Worm (Caenorhabditis elegans) whole organism, early embryonic: ENCODE data around the gene srh-288.

Experiments
- B0310.2 ChIP-seq: sonication (generic microtip); optimal IDR thresholded peaks from 2 replicates; lab custom pipeline; 2016; ENCODE audit warnings: mild to moderate bottlenecking, missing genetic modification characterization, missing compliant biosample characterization
- F13C5.2 ChIP-seq: sonication (generic microtip); optimal IDR thresholded peaks from 2 replicates; lab custom pipeline; 2017; ENCODE audit warnings: mild to moderate bottlenecking, missing genetic modification characterization, inconsistent platforms, missing compliant biosample characterization
- aly-1 ChIP-seq: sonication (generic microtip); optimal IDR thresholded peaks from 2 replicates; lab custom pipeline; 2016; ENCODE audit warnings: missing genetic modification characterization, missing compliant biosample characterization
- ama-1 ChIP-seq: fragments of 150-350 bp; optimal IDR thresholded peaks from 2 replicates; lab custom pipeline; 2014
- ceh-13 ChIP-seq: fragments of 200-800 bp; sonication (Bioruptor generic); optimal IDR thresholded peaks from 2 replicates; lab custom pipeline; 2018; ENCODE audit warnings: mild to moderate bottlenecking, missing genetic modification characterization, missing compliant biosample characterization
- ceh-36 ChIP-seq: sonication (generic microtip); optimal IDR thresholded peaks from 2 replicates; lab custom pipeline; 2016; ENCODE audit warnings: missing genetic modification characterization, inconsistent platforms, missing compliant biosample characterization
- ets-7 ChIP-seq: sonication (generic microtip); optimal IDR thresholded peaks from 2 replicates; lab custom pipeline; 2016; ENCODE audit warnings: missing genotype, missing genetic modification characterization, missing compliant biosample characterization
- flt-1 ChIP-seq: fragments of 200-800 bp; sonication (Bioruptor generic); IDR thresholded peaks from 2 replicates; pipeline ENCODE4 v1.3.6; 2022; ENCODE audit warnings: missing genetic modification characterization, missing compliant biosample characterization
- hmbx-1 ChIP-seq: sonication (generic microtip); optimal IDR thresholded peaks from 2 replicates; lab custom pipeline; 2016; ENCODE audit warnings: mild to moderate bottlenecking, missing genetic modification characterization, missing compliant biosample characterization
- hmg-4 ChIP-seq: fragments of 200-800 bp; sonication (Bioruptor generic); optimal IDR thresholded peaks from 2 replicates; lab custom pipeline; 2018; ENCODE audit warnings: mild to moderate bottlenecking, missing genetic modification characterization, missing compliant biosample characterization
- hnd-1 ChIP-seq: sonication (generic microtip); optimal IDR thresholded peaks from 2 replicates; lab custom pipeline; 2016; ENCODE audit warnings: missing genetic modification characterization, missing compliant biosample characterization
- pes-1 ChIP-seq: fragments of 200-800 bp; sonication (Bioruptor generic); IDR thresholded peaks from 2 replicates; pipeline ENCODE4 v1.3.6; 2022; ENCODE audit warnings: missing genetic modification reagents, missing genetic modification characterization, missing compliant biosample characterization
- scrt-1 ChIP-seq: fragments of 200-800 bp; sonication (Bioruptor generic); IDR thresholded peaks from 2 replicates; pipeline ENCODE4 v1.3.6; 2022; ENCODE audit warnings: missing genetic modification characterization, missing compliant biosample characterization
- sea-1 ChIP-seq: fragments of 200-800 bp; sonication (Bioruptor generic); conservative IDR thresholded peaks from 2 replicates; pipeline ENCODE4 v1.3.6; 2022; ENCODE audit warnings: missing genetic modification characterization, missing compliant biosample characterization
- tbx-11 ChIP-seq: fragments of 200-800 bp; sonication (Bioruptor generic); IDR thresholded peaks from 2 replicates; pipeline ENCODE4 v1.3.6; 2022; ENCODE audit warnings: missing genetic modification characterization, missing compliant biosample characterization
- tbx-37 ChIP-seq: fragments of 200-800 bp; sonication (Bioruptor generic); conservative IDR thresholded peaks from 2 replicates; pipeline ENCODE4 v1.3.6; 2022; ENCODE audit warnings: missing genetic modification reagents, missing genetic modification characterization, missing compliant biosample characterization
- tra-4 ChIP-seq: sonication (generic microtip); optimal IDR thresholded peaks from 2 replicates; lab custom pipeline; 2017; ENCODE audit warnings: missing genetic modification characterization, missing compliant biosample characterization

srh-288 gene

ce11 chrV:17767768-17768167 lies 27.8 kb downstream of the srh-288 start:
- TF ChIP-seq ets-7 (tag; lab: Kevin White, UChicago): no peak
- no peak for TF ChIP-seq ama-1
- no peak for TF ChIP-seq F13C5.2 (tag; lab: Kevin White, UChicago)
- TF ChIP-seq hmbx-1 (tag; lab: Kevin White, UChicago): no peak
- no peak for TF ChIP-seq ceh-13 (GFP tag; lab: Kevin White, UChicago)
- no peak for TF ChIP-seq scrt-1 (GFP tag; lab: Robert Waterston, UW)
- TF ChIP-seq sea-1 (GFP tag; lab: Robert Waterston, UW): no peak
- TF ChIP-seq ceh-36 (tag; lab: Kevin White, UChicago): no peak
- TF ChIP-seq flt-1 (GFP tag; lab: Robert Waterston, UW): no peak
- TF ChIP-seq tra-4 (tag; lab: Kevin White, UChicago): no peak
- TF ChIP-seq hmg-4 (GFP tag; lab: Kevin White, UChicago): no peak
- TF ChIP-seq pes-1 (GFP tag; lab: Robert Waterston, UW): no peak

- no peak for TF ChIP-seq tbx-37
- TF ChIP-seq hmg-4 (GFP tag; lab: Kevin White, UChicago): no peak
- no peak for TF ChIP-seq ama-1
- TF ChIP-seq hnd-1 (tag; lab: Kevin White, UChicago): no peak
- TF ChIP-seq pes-1 (GFP tag; lab: Robert Waterston, UW): no peak
Observed at ce11 chrV:17767249-17767648, 28.3 kb downstream of the srh-288 start, which contains the start of gene srh-284. srh-284 (plus strand) TSS chrV:17767549.

ce11 chrV:17765077-17765476 lies 30.5 kb downstream of the srh-288 start, which contains the start of the genes C47A10.16 and srh-283:
C47A10.16 (minus strand) TSS chrV:17765177.
srh-283 (plus strand) TSS chrV:17765348.
- no peak for TF ChIP-seq tra-4 (tag; lab: Kevin White, UChicago)
- TF ChIP-seq hnd-1 (tag; lab: Kevin White, UChicago): no peak
- no peak for TF ChIP-seq tbx-37
- TF ChIP-seq sea-1 (GFP tag; lab: Robert Waterston, UW): no peak
- TF ChIP-seq flt-1 (GFP tag; lab: Robert Waterston, UW): no peak

- TF ChIP-seq aly-1 (no peak), hmbx-1 (tag; lab: Kevin White, UChicago) (no peak), scrt-1 (GFP tag; lab: Robert Waterston, UW) (no peak), tra-4 (tag; lab: Kevin White, UChicago) (no peak), hmg-4 (GFP tag; lab: Kevin White, UChicago) (no peak), tbx-11 (GFP tag; lab: Robert Waterston, UW) (no peak), ama-1 (no peak), F13C5.2 (tag; lab: Kevin White, UChicago) (no peak), hnd-1 (tag; lab: Kevin White, UChicago) (no peak), tbx-37 (no peak), ceh-36 (tag; lab: Kevin White, UChicago) (no peak), B0310.2 (no peak), sea-1 (GFP tag; lab: Robert Waterston, UW) (no peak), ets-7 (tag; lab: Kevin White, UChicago) (no peak), pes-1 (GFP tag; lab: Robert Waterston, UW) (no peak), flt-1 (GFP tag; lab: Robert Waterston, UW) (no peak), ceh-13 (GFP tag; lab: Kevin White, UChicago) (no peak)
Observed at ce11 chrV:17755592-17755991, 40.0 kb downstream of the srh-288 start, which contains the start of gene pgp-9. pgp-9 (plus strand) TSS chrV:17755892.

ce11 chrV:17754999-17755398 lies 40.6 kb downstream of the srh-288 start:
- no peak for TF ChIP-seq tbx-37
- no peak for TF ChIP-seq pes-1 (GFP tag; lab: Robert Waterston, UW)
- TF ChIP-seq tra-4 (tag; lab: Kevin White, UChicago): no peak
- no peak for TF ChIP-seq ceh-13 (GFP tag; lab: Kevin White, UChicago)
- no peak for TF ChIP-seq scrt-1 (GFP tag; lab: Robert Waterston, UW)
- no peak for TF ChIP-seq hmbx-1 (tag; lab: Kevin White, UChicago)
- no peak for TF ChIP-seq aly-1
- no peak for TF ChIP-seq B0310.2
- no peak for TF ChIP-seq hnd-1 (tag; lab: Kevin White, UChicago)
- no peak for TF ChIP-seq ets-7 (tag; lab: Kevin White, UChicago)

- TF ChIP-seq pes-1 (GFP tag; lab: Robert Waterston, UW) (no peak), ets-7 (tag; lab: Kevin White, UChicago) (no peak), scrt-1 (GFP tag; lab: Robert Waterston, UW) (no peak), tra-4 (tag; lab: Kevin White, UChicago) (no peak), sea-1 (GFP tag; lab: Robert Waterston, UW) (no peak), B0310.2 (no peak), F13C5.2 (tag; lab: Kevin White, UChicago) (no peak), ceh-13 (GFP tag; lab: Kevin White, UChicago) (no peak), tbx-37 (no peak), hnd-1 (tag; lab: Kevin White, UChicago) (no peak), aly-1 (no peak), ceh-36 (tag; lab: Kevin White, UChicago) (no peak)
Observed at ce11 chrV:17752340-17752739, 43.2 kb downstream of the srh-288 start.

ce11 chrV:17749181-17749580 lies 46.4 kb downstream of the srh-288 start, which contains the start of gene R12G8.1:
R12G8.1 (minus strand) TSS chrV:17749243.
- no peak for TF ChIP-seq hmg-4 (GFP tag; lab: Kevin White, UChicago)
- TF ChIP-seq ets-7 (tag; lab: Kevin White, UChicago): no peak
- no peak for TF ChIP-seq hmbx-1 (tag; lab: Kevin White, UChicago)
- TF ChIP-seq sea-1 (GFP tag; lab: Robert Waterston, UW): no peak
- TF ChIP-seq ama-1: no peak

- TF ChIP-seq tbx-11 (GFP tag; lab: Robert Waterston, UW) (no peak), ceh-36 (tag; lab: Kevin White, UChicago) (no peak), tra-4 (tag; lab: Kevin White, UChicago) (no peak), ama-1 (no peak), sea-1 (GFP tag; lab: Robert Waterston, UW) (no peak), hnd-1 (tag; lab: Kevin White, UChicago) (no peak), flt-1 (GFP tag; lab: Robert Waterston, UW) (no peak), B0310.2 (no peak), hmg-4 (GFP tag; lab: Kevin White, UChicago) (no peak), aly-1 (no peak), F13C5.2 (tag; lab: Kevin White, UChicago) (no peak), scrt-1 (GFP tag; lab: Robert Waterston, UW) (no peak), ceh-13 (GFP tag; lab: Kevin White, UChicago) (no peak), hmbx-1 (tag; lab: Kevin White, UChicago) (no peak), ets-7 (tag; lab: Kevin White, UChicago) (no peak), pes-1 (GFP tag; lab: Robert Waterston, UW) (no peak), tbx-37 (no peak)
Observed at ce11 chrV:17746959-17747358, 48.6 kb downstream of the srh-288 start, which contains the start of gene twk-36. twk-36 (minus strand) TSS chrV:17747059.
